Fruit fly (Drosophila melanogaster) S2 (cell line): Measurements from ENCODE around the gene CG33003.

Experiments
- CG8478 ChIP-seq: fragments of >200 bp; optimal IDR thresholded peaks from 2 replicates; lab custom pipeline; 2018
- CTCF ChIP-seq, 2 experiments: fragments of >200 bp; optimal IDR thresholded peaks; 2 replicates each; lab custom pipeline; 2018

dm6 chr2L:4386926-4387550 lies 13.7 kb upstream of the CG33003 start, which contains the start of gene Psf2:
- TF ChIP-seq CG8478 (lab: Kevin White, UChicago): no peak
- peak in 1 of 2 experiments; percentile 23 for TF ChIP-seq CTCF (optimal IDR thresholded peaks at IDR 0.05; lab: Kevin White, UChicago)
